Fruit fly (Drosophila melanogaster) whole organism, prepupa: ENCODE results near the gene CG42558.

Experiments used
- CG10669 ChIP-seq: fragments of 200-800 bp; sonication (Bioruptor generic); optimal IDR thresholded peaks from 3 replicates; lab custom pipeline; 2018; ENCODE audit warnings: missing biosample characterization, mild to moderate bottlenecking, missing genetic modification characterization, moderate library complexity
- CG11294 ChIP-seq: fragments of 200-800 bp; sonication (Bioruptor generic); IDR thresholded peaks from 2 replicates; pipeline ENCODE4 v1.3.6; 2022; ENCODE audit warnings: missing biosample characterization, missing genetic modification characterization
- CG11902 ChIP-seq: fragments of 200-800 bp; sonication (Bioruptor generic); optimal IDR thresholded peaks from 3 replicates; lab custom pipeline; 2016; ENCODE audit warnings: missing biosample characterization, missing genetic modification characterization
- CG15336 ChIP-seq: fragments of 200-800 bp; sonication (Bioruptor generic); IDR thresholded peaks from 2 replicates; pipeline ENCODE4 v1.3.6; 2022; ENCODE audit warnings: missing biosample characterization, missing genetic modification characterization
- CG3032 ChIP-seq: fragments of 200-800 bp; optimal IDR thresholded peaks from 2 replicates; lab custom pipeline; 2019; ENCODE audit warnings: missing biosample characterization, mild to moderate bottlenecking, missing genetic modification characterization, moderate library complexity
- CG31627 ChIP-seq: fragments of 200-800 bp; sonication (Bioruptor generic); optimal IDR thresholded peaks from 3 replicates; lab custom pipeline; 2016; ENCODE audit warnings: missing biosample characterization, missing genetic modification characterization
- CG32006 ChIP-seq: fragments of 200-800 bp; sonication (Bioruptor generic); optimal IDR thresholded peaks from 3 replicates; lab custom pipeline; 2017; ENCODE audit warnings: missing biosample characterization, mild to moderate bottlenecking, missing genetic modification characterization
- CG3919 ChIP-seq: fragments of 200-800 bp; sonication (Bioruptor generic); optimal IDR thresholded peaks from 3 replicates; lab custom pipeline; 2016; ENCODE audit warnings: missing biosample characterization, missing genetic modification characterization
- CG4318 ChIP-seq: fragments of 200-800 bp; sonication (Bioruptor generic); optimal IDR thresholded peaks from 3 replicates; lab custom pipeline; 2017; ENCODE audit warnings: missing biosample characterization, mild to moderate bottlenecking, missing genetic modification characterization
- CG6163 ChIP-seq: fragments of 200-800 bp; sonication (Bioruptor generic); IDR thresholded peaks from 3 replicates; pipeline ENCODE4 v1.3.6; 2022; ENCODE audit warnings: missing biosample characterization, missing genetic modification characterization
- CG6276 ChIP-seq: fragments of 200-800 bp; sonication (Bioruptor generic); optimal IDR thresholded peaks from 2 replicates; lab custom pipeline; 2017; ENCODE audit warnings: missing biosample characterization, mild to moderate bottlenecking, missing genetic modification characterization
- CG6792 ChIP-seq: fragments of 200-800 bp; sonication (Bioruptor generic); optimal IDR thresholded peaks from 3 replicates; lab custom pipeline; 2016; ENCODE audit warnings: missing biosample characterization, missing genetic modification characterization
- CG6808 ChIP-seq: fragments of 200-800 bp; sonication (Bioruptor generic); optimal IDR thresholded peaks from 3 replicates; lab custom pipeline; 2017; ENCODE audit warnings: missing biosample characterization, missing genetic modification characterization, mild to moderate bottlenecking, moderate library complexity, missing genetic modification reagents
- CG6854 ChIP-seq: fragments of 200-800 bp; sonication (Bioruptor generic); optimal IDR thresholded peaks from 2 replicates; lab custom pipeline; 2017; ENCODE audit warnings: missing biosample characterization, mild to moderate bottlenecking, missing genetic modification characterization
- CG7368 ChIP-seq: fragments of 200-800 bp; sonication (Bioruptor generic); optimal IDR thresholded peaks from 3 replicates; lab custom pipeline; 2016; ENCODE audit warnings: missing biosample characterization, missing genetic modification characterization
- CG8119 ChIP-seq: fragments of 200-800 bp; sonication (Bioruptor generic); IDR thresholded peaks from 3 replicates; pipeline ENCODE4 v1.3.6; 2022; ENCODE audit warnings: missing biosample characterization, missing genetic modification characterization
- CG8319 ChIP-seq: fragments of 200-800 bp; sonication (Bioruptor generic); optimal IDR thresholded peaks from 3 replicates; lab custom pipeline; 2016; ENCODE audit warnings: missing biosample characterization, missing genetic modification characterization
- CG8632 ChIP-seq: fragments of 200-800 bp; sonication (Bioruptor generic); optimal IDR thresholded peaks from 3 replicates; lab custom pipeline; 2016; ENCODE audit warnings: missing biosample characterization, missing genetic modification characterization
- Eip78C ChIP-seq: fragments of 200-800 bp; sonication (Bioruptor generic); peaks from one replicate; lab custom pipeline; 2016; ENCODE audit warnings: missing biosample characterization, missing genetic modification characterization
- Eip93F ChIP-seq: fragments of 200-800 bp; sonication (Bioruptor generic); optimal IDR thresholded peaks from 2 replicates; lab custom pipeline; 2016; ENCODE audit warnings: missing biosample characterization, mild to moderate bottlenecking, missing genetic modification characterization
- Hr39 ChIP-seq: fragments of 200-800 bp; sonication (Bioruptor generic); optimal IDR thresholded peaks from 2 replicates; lab custom pipeline; 2016; ENCODE audit warnings: missing biosample characterization, missing genetic modification characterization
- Hr4 ChIP-seq: fragments of 200-800 bp; sonication (Bioruptor generic); optimal IDR thresholded peaks from 3 replicates; lab custom pipeline; 2016; ENCODE audit warnings: missing biosample characterization, missing genetic modification characterization
- Smox ChIP-seq: fragments of 200-800 bp; sonication (Bioruptor generic); optimal IDR thresholded peaks from 3 replicates; lab custom pipeline; 2016; ENCODE audit warnings: missing biosample characterization, missing genetic modification characterization
- Sox15 ChIP-seq: fragments of 200-800 bp; sonication (Bioruptor generic); optimal IDR thresholded peaks from 3 replicates; lab custom pipeline; 2016; ENCODE audit warnings: missing biosample characterization, missing genetic modification characterization
- cyc ChIP-seq: fragments of 200-800 bp; sonication (Bioruptor generic); optimal IDR thresholded peaks from 3 replicates; lab custom pipeline; 2016; ENCODE audit warnings: missing biosample characterization, missing genetic modification characterization
- dac ChIP-seq: fragments of 200-800 bp; sonication (Bioruptor generic); optimal IDR thresholded peaks from 2 replicates; lab custom pipeline; 2017; ENCODE audit warnings: missing biosample characterization, mild to moderate bottlenecking, missing genetic modification characterization
- dsx ChIP-seq: fragments of 200-800 bp; optimal IDR thresholded peaks from 3 replicates; lab custom pipeline; 2019; ENCODE audit warnings: missing biosample characterization, mild to moderate bottlenecking, missing genetic modification characterization, moderate library complexity; ENCODE audit not compliant: poor library complexity, severe bottlenecking
- eg ChIP-seq: fragments of 200-800 bp; sonication (Bioruptor generic); IDR thresholded peaks from 3 replicates; pipeline ENCODE4 v1.3.6; 2022; ENCODE audit warnings: missing biosample characterization, missing genetic modification characterization
- esn ChIP-seq: fragments of 200-800 bp; sonication (Bioruptor generic); optimal IDR thresholded peaks from 2 replicates; lab custom pipeline; 2016; ENCODE audit warnings: missing biosample characterization, mild to moderate bottlenecking, missing genetic modification characterization, moderate library complexity
- fd59A ChIP-seq: fragments of 200-800 bp; sonication (Bioruptor generic); optimal IDR thresholded peaks from 2 replicates; lab custom pipeline; 2017; ENCODE audit warnings: missing biosample characterization, mild to moderate bottlenecking, missing genetic modification characterization, missing genetic modification reagents
- fkh ChIP-seq: fragments of 200-800 bp; sonication (Bioruptor generic); optimal IDR thresholded peaks from 3 replicates; lab custom pipeline; 2017; ENCODE audit warnings: missing biosample characterization, mild to moderate bottlenecking, missing genetic modification characterization, moderate library complexity
- pdm3 ChIP-seq: fragments of 200-800 bp; sonication (Bioruptor generic); optimal IDR thresholded peaks from 3 replicates; lab custom pipeline; 2016; ENCODE audit warnings: missing biosample characterization, missing genetic modification characterization
- ss ChIP-seq, 2 experiments: fragments of 200-800 bp; sonication (Bioruptor generic); optimal IDR thresholded peaks; 2 replicates in 1 of 2; 3 replicates in 1 of 2; lab custom pipeline; 2017 to 2018; ENCODE audit warnings: mild to moderate bottlenecking in 2 of 2, missing biosample characterization in 2 of 2, missing genetic modification characterization in 2 of 2, moderate library complexity in 1 of 2
- topi ChIP-seq: fragments of 200-800 bp; sonication (Bioruptor generic); optimal IDR thresholded peaks from 3 replicates; lab custom pipeline; 2016; ENCODE audit warnings: missing biosample characterization, missing genetic modification characterization
- vri ChIP-seq: fragments of 200-800 bp; sonication (Bioruptor generic); optimal IDR thresholded peaks from 3 replicates; lab custom pipeline; 2016; ENCODE audit warnings: missing biosample characterization, mild to moderate bottlenecking, missing genetic modification characterization

The CG42558 gene

dm6 chr3R:29898588-29898987 lies 34.5 kb upstream of the CG42558 start:
- no peak for TF ChIP-seq CG7368 (GFP tag; lab: Kevin White, UChicago)
- no peak for TF ChIP-seq CG3919 (GFP tag; lab: Kevin White, UChicago)
- no peak for TF ChIP-seq vri (GFP tag; lab: Kevin White, UChicago)
- no peak for TF ChIP-seq CG4318 (GFP tag; lab: Kevin White, UChicago)
- TF ChIP-seq CG6276: peak; percentile 20
- peak; percentile 46 for TF ChIP-seq CG32006
- peak; percentile 46 for TF ChIP-seq Hr4
- no peak for TF ChIP-seq CG6808 (GFP tag; lab: Kevin White, UChicago)
- no peak for TF ChIP-seq cyc (GFP tag; lab: Kevin White, UChicago)
- TF ChIP-seq CG15336: peak; percentile 59
- no peak for TF ChIP-seq esn (GFP tag; lab: Kevin White, UChicago)
- peak; percentile 45 for TF ChIP-seq CG11294 (GFP tag; lab: Robert Waterston, UW)
- TF ChIP-seq CG3032: no peak
- TF ChIP-seq CG31627 (GFP tag; lab: Kevin White, UChicago): no peak
- TF ChIP-seq fkh (GFP tag; lab: Kevin White, UChicago): no peak
- peak; percentile 54; the same call in 1 of the 3 replicates for TF ChIP-seq CG8119 (GFP tag; lab: Robert Waterston, UW)
- no peak for TF ChIP-seq dsx (GFP tag; lab: Kevin White, UChicago)
- no peak for TF ChIP-seq dac (GFP tag; lab: Kevin White, UChicago)
- TF ChIP-seq eg (GFP tag; lab: Robert Waterston, UW): peak; percentile 31; the same call in 1 of the 3 replicates
- TF ChIP-seq pdm3 (GFP tag; lab: Kevin White, UChicago): no peak
- no peak for TF ChIP-seq Sox15 (GFP tag; lab: Kevin White, UChicago)

DNA sequence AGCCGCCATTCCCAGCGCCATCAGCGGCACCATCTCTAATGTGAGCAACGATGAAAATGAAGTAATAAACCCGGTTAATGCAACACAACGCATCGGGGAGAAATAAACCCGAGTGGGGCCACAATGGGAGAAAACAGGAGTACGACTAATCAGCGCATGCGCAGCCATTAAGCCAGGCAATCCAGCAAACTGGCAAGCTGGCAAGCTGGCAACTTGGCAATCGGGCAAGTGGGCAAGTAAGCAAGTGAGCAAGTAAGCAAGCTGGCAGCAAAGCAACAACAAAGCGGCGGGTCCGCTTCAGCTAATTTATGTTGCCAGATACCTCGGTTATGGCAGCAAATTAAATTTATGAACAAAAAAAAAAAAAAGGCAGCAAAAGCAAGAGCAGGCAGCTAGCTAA lies 33.5 kb upstream of the CG42558 start:
- TF ChIP-seq CG6808 (GFP tag; lab: Kevin White, UChicago) (no peak), CG11294 (GFP tag; lab: Robert Waterston, UW) (no peak), CG6792 (GFP tag; lab: Kevin White, UChicago) (no peak), CG8632 (GFP tag; lab: Kevin White, UChicago) (no peak), topi (no peak), fkh (GFP tag; lab: Kevin White, UChicago) (no peak), Sox15 (GFP tag; lab: Kevin White, UChicago) (no peak), CG8319 (GFP tag; lab: Kevin White, UChicago) (no peak), Hr4 (no peak), CG6163 (GFP tag; lab: Robert Waterston, UW) (no peak), eg (GFP tag; lab: Robert Waterston, UW) (no peak), CG4318 (GFP tag; lab: Kevin White, UChicago) (no peak), CG11902 (GFP tag; lab: Kevin White, UChicago) (no peak), CG6854 (no peak), Smox (GFP tag; lab: Kevin White, UChicago) (no peak), ss (GFP tag; optimal IDR thresholded peaks at IDR 0.05; lab: Kevin White, UChicago) (no peak)

- peak; percentile 30 for TF ChIP-seq fkh (GFP tag; lab: Kevin White, UChicago)
- TF ChIP-seq Eip78C (GFP tag; lab: Kevin White, UChicago): peak; percentile 60
- peak; percentile 2 for TF ChIP-seq Hr39 (GFP tag; lab: Kevin White, UChicago)
- peak; percentile 11 for TF ChIP-seq cyc (GFP tag; lab: Kevin White, UChicago)
- TF ChIP-seq fd59A (GFP tag; lab: Kevin White, UChicago): no peak
- no peak for TF ChIP-seq Eip93F (GFP tag; lab: Kevin White, UChicago)
Measured at dm6 chr3R:29903775-29904356, 29.2 kb upstream of the CG42558 start, which contains the start of gene CG15517. CG15517 (minus strand) TSS chr3R:29903825.

dm6 chr3R:29905164-29905563 lies 27.9 kb upstream of the CG42558 start, which contains the start of gene CG15515:
CG15515 (plus strand) TSS chr3R:29905464.
- TF ChIP-seq CG10669 (GFP tag; lab: Kevin White, UChicago) (no peak), Eip78C (GFP tag; lab: Kevin White, UChicago) (peak; percentile 33)
